Worm (Caenorhabditis elegans): ENCODE measurements around the gene Y54G2A.44.

The Y54G2A.44 gene

ce11 chrIV:2820408-2820807, 18.8 kb downstream of the Y54G2A.44 start, which contains the start of gene Y54G2A.37:
Y54G2A.37 (plus strand) TSS chrIV:2820708.
- TF ChIP-seq ceh-88 (GFP tag; IDR thresholded peaks at IDR 0.05) = no peak
- no peak for TF ChIP-seq lin-14 (GFP tag; optimal IDR thresholded peaks at IDR 0.05)
- no peak for TF ChIP-seq unc-130 (tag; optimal IDR thresholded peaks at IDR 0.05)
- TF ChIP-seq nhr-11 (tag; optimal IDR thresholded peaks at IDR 0.05) = no peak
- no peak for TF ChIP-seq mep-1 (tag; optimal IDR thresholded peaks at IDR 0.05)
- no peak for TF ChIP-seq C16A3.4 (tag; optimal IDR thresholded peaks at IDR 0.05)
- no peak for TF ChIP-seq lin-15B (tag; optimal IDR thresholded peaks at IDR 0.05)
- no peak for TF ChIP-seq fkh-4 (tag; optimal IDR thresholded peaks at IDR 0.05; ENCODE audit: borderline replicate concordance)
- no peak for TF ChIP-seq ceh-8 (GFP tag; optimal IDR thresholded peaks at IDR 0.05)
- no peak for TF ChIP-seq grh-1 (GFP tag; IDR thresholded peaks at IDR 0.05)
- no peak for TF ChIP-seq blmp-1 (tag; optimal IDR thresholded peaks at IDR 0.05)

- TF ChIP-seq sox-4 (tag; optimal IDR thresholded peaks at IDR 0.05) (no peak), sup-37 (GFP tag; optimal IDR thresholded peaks at IDR 0.05) (no peak), nhr-90 (tag; optimal IDR thresholded peaks at IDR 0.05; ENCODE audit: poor library complexity) (no peak), jun-1 (tag; optimal IDR thresholded peaks at IDR 0.05) (no peak), nhr-12 (tag; optimal IDR thresholded peaks at IDR 0.05) (no peak), egl-13 (tag; optimal IDR thresholded peaks at IDR 0.05) (no peak), dsc-1 (tag; optimal IDR thresholded peaks at IDR 0.05) (no peak), tbx-2 (tag; optimal IDR thresholded peaks at IDR 0.05) (no peak), ztf-4 (tag; optimal IDR thresholded peaks at IDR 0.05) (no peak), aha-1 (tag; optimal IDR thresholded peaks at IDR 0.05) (no peak), snpc-4 (tag; optimal IDR thresholded peaks at IDR 0.05) (no peak), lsy-2 (tag; optimal IDR thresholded peaks at IDR 0.05) (no peak), fkh-4 (tag; optimal IDR thresholded peaks at IDR 0.05; ENCODE audit: borderline replicate concordance) (no peak)
These were observed 21.8 kb downstream of the Y54G2A.44 start, which contains the start of gene clec-80 for ce11 chrIV:2823446-2823845. clec-80 (plus strand) TSS chrIV:2823746.

ce11 chrIV:2825460-2826103, 23.9 kb downstream of the Y54G2A.44 start:
- TF ChIP-seq snpc-4 (tag; optimal IDR thresholded peaks at IDR 0.05) = peak; percentile 49
- TF ChIP-seq unc-130 (tag; optimal IDR thresholded peaks at IDR 0.05) = no peak
- TF ChIP-seq rnt-1 (tag; optimal IDR thresholded peaks at IDR 0.05) = no peak
- no peak for TF ChIP-seq ceh-90 (tag; optimal IDR thresholded peaks at IDR 0.05)
- no peak for TF ChIP-seq snu-23 (GFP tag; optimal IDR thresholded peaks at IDR 0.05)
- TF ChIP-seq tlp-1 (tag; optimal IDR thresholded peaks at IDR 0.05) = no peak
- TF ChIP-seq efl-1 (optimal IDR thresholded peaks at IDR 0.05) = no peak
- no peak for TF ChIP-seq efl-1 (GFP tag; optimal IDR thresholded peaks at IDR 0.05 in 1 of 2)

ce11 chrIV:2826335-2826734, 24.7 kb downstream of the Y54G2A.44 start:
- TF ChIP-seq alr-1 (tag; optimal IDR thresholded peaks at IDR 0.05; ENCODE audit: borderline replicate concordance) = peak; percentile 85
- TF ChIP-seq elt-2 (tag; optimal IDR thresholded peaks at IDR 0.05) = no peak
- TF ChIP-seq fkh-10 (GFP tag; optimal IDR thresholded peaks at IDR 0.05) = no peak
- TF ChIP-seq mef-2 (tag; optimal IDR thresholded peaks at IDR 0.05) = no peak
- no peak for TF ChIP-seq zag-1 (tag; optimal IDR thresholded peaks at IDR 0.05)
- no peak for TF ChIP-seq efl-3 (GFP tag; optimal IDR thresholded peaks at IDR 0.05)

ce11 chrIV:2832587-2832986, 30.9 kb downstream of the Y54G2A.44 start, which contains the start of the genes Y54G2A.48 and pudl-1:
Y54G2A.48 (minus strand) TSS chrIV:2832687.
pudl-1 (plus strand) TSS chrIV:2832906.
- TF ChIP-seq nhr-20 (tag; optimal IDR thresholded peaks at IDR 0.05) (no peak), lin-35 (GFP tag; optimal IDR thresholded peaks at IDR 0.05) (no peak), hpl-2 (GFP tag; optimal IDR thresholded peaks at IDR 0.05) (no peak), isw-1 (GFP tag; IDR thresholded peaks at IDR 0.05) (no peak), rnt-1 (tag; optimal IDR thresholded peaks at IDR 0.05) (no peak), pqm-1 (tag; optimal IDR thresholded peaks at IDR 0.05) (no peak), ceh-63 (GFP tag; optimal IDR thresholded peaks at IDR 0.05) (no peak), efl-1 (optimal IDR thresholded peaks at IDR 0.05) (no peak), efl-1 (GFP tag; optimal IDR thresholded peaks at IDR 0.05 in 1 of 2) (no peak), xbp-1 (tag; optimal IDR thresholded peaks at IDR 0.05) (no peak), C16A3.4 (tag; optimal IDR thresholded peaks at IDR 0.05) (no peak), lin-14 (GFP tag; optimal IDR thresholded peaks at IDR 0.05) (no peak), unc-130 (tag; optimal IDR thresholded peaks at IDR 0.05) (no peak), ceh-8 (GFP tag; optimal IDR thresholded peaks at IDR 0.05) (no peak)
